Fruit fly (Drosophila melanogaster) whole organism, embryonic: ENCODE measurements around the gene CG6878.

Source experiments
- Bdp1 ChIP-seq: fragments of 200-800 bp; sonication (Bioruptor generic); optimal IDR thresholded peaks from 3 replicates; lab custom pipeline; 2016; ENCODE audit warnings: missing biosample characterization, missing genetic modification characterization
- Blimp-1 ChIP-seq: fragments of 200-800 bp; sonication (Bioruptor generic); optimal IDR thresholded peaks from 3 replicates; lab custom pipeline; 2018; ENCODE audit warnings: missing biosample characterization, missing genetic modification characterization, mild to moderate bottlenecking, moderate library complexity, missing genetic modification reagents
- CG10979 ChIP-seq: fragments of 200-800 bp; sonication (Bioruptor generic); optimal IDR thresholded peaks from 2 replicates; lab custom pipeline; 2018; ENCODE audit warnings: missing biosample characterization, mild to moderate bottlenecking, missing genetic modification characterization, moderate library complexity
- CG11696 ChIP-seq: fragments of 200-800 bp; sonication (Bioruptor generic); IDR thresholded peaks from 2 replicates; pipeline ENCODE4 v1.3.6; 2022; ENCODE audit warnings: missing biosample characterization, missing genetic modification characterization
- CG12391 ChIP-seq: fragments of 200-800 bp; sonication (Bioruptor generic); optimal IDR thresholded peaks from 3 replicates; lab custom pipeline; 2018; ENCODE audit warnings: missing biosample characterization, mild to moderate bottlenecking, missing genetic modification characterization, moderate library complexity
- CG13296 ChIP-seq: fragments of 200-800 bp; sonication (Bioruptor generic); optimal IDR thresholded peaks from 3 replicates; lab custom pipeline; 2018; ENCODE audit warnings: missing biosample characterization, mild to moderate bottlenecking, missing genetic modification characterization
- CG14014 ChIP-seq: fragments of 200-800 bp; sonication (Bioruptor generic); IDR thresholded peaks from 2 replicates; pipeline ENCODE4 v1.3.6; 2022; ENCODE audit warnings: missing biosample characterization, missing genetic modification characterization
- CG1603 ChIP-seq: fragments of 200-800 bp; sonication (Bioruptor generic); optimal IDR thresholded peaks from 2 replicates; lab custom pipeline; 2019; ENCODE audit warnings: missing biosample characterization, mild to moderate bottlenecking, missing genetic modification characterization, moderate library complexity
- CG17359 ChIP-seq: fragments of 200-800 bp; sonication (Bioruptor generic); optimal IDR thresholded peaks from 3 replicates; lab custom pipeline; 2018; ENCODE audit warnings: missing biosample characterization, mild to moderate bottlenecking, missing genetic modification characterization, moderate library complexity
- CG18011 ChIP-seq: fragments of 200-800 bp; sonication (Bioruptor generic); optimal IDR thresholded peaks from 2 replicates; lab custom pipeline; 2017; ENCODE audit warnings: missing biosample characterization, missing genetic modification characterization, mild to moderate bottlenecking, moderate library complexity, missing genotype
- CG18262 ChIP-seq: fragments of 200-800 bp; optimal IDR thresholded peaks from 3 replicates; lab custom pipeline; 2019; ENCODE audit warnings: missing biosample characterization, mild to moderate bottlenecking, missing genetic modification characterization, moderate library complexity
- CG2120 ChIP-seq: fragments of 200-800 bp; sonication (Bioruptor generic); optimal IDR thresholded peaks from 3 replicates; lab custom pipeline; 2016; ENCODE audit warnings: missing biosample characterization, missing genetic modification characterization
- CG2129 ChIP-seq: fragments of 200-800 bp; sonication (Bioruptor generic); IDR thresholded peaks from 2 replicates; pipeline ENCODE4 v1.3.6; 2022; ENCODE audit warnings: missing biosample characterization, missing genetic modification characterization; ENCODE audit not compliant: partially characterized antibody
- CG2199 ChIP-seq: fragments of 200-800 bp; sonication (Bioruptor generic); IDR thresholded peaks from 3 replicates; pipeline ENCODE4 v1.3.6; 2022; ENCODE audit warnings: missing biosample characterization, missing genetic modification characterization
- CG31365 ChIP-seq: fragments of 200-800 bp; sonication (Bioruptor generic); optimal IDR thresholded peaks from 2 replicates; lab custom pipeline; 2018; ENCODE audit warnings: missing biosample characterization, mild to moderate bottlenecking, missing genetic modification characterization
- CG34224 ChIP-seq: fragments of 200-800 bp; sonication (Bioruptor generic); IDR thresholded peaks from 3 replicates; pipeline ENCODE4 v1.3.6; 2022; ENCODE audit warnings: missing biosample characterization, missing genetic modification characterization; ENCODE audit not compliant: partially characterized antibody
- CG34376 ChIP-seq: fragments of 200-800 bp; sonication (Bioruptor generic); optimal IDR thresholded peaks from 2 replicates; lab custom pipeline; 2018; ENCODE audit warnings: missing biosample characterization, mild to moderate bottlenecking, missing genetic modification characterization
- CG6254 ChIP-seq: fragments of 200-800 bp; sonication (Bioruptor generic); optimal IDR thresholded peaks from 3 replicates; lab custom pipeline; 2017; ENCODE audit warnings: mild to moderate bottlenecking, missing biosample characterization, missing genetic modification reagents, missing genetic modification characterization
- CG6813 ChIP-seq: fragments of 200-800 bp; sonication (Bioruptor generic); optimal IDR thresholded peaks from 2 replicates; lab custom pipeline; 2017; ENCODE audit warnings: missing biosample characterization, missing genetic modification characterization, mild to moderate bottlenecking, moderate library complexity, missing genetic modification reagents
- CG6854 ChIP-seq: fragments of 200-800 bp; sonication (Bioruptor generic); optimal IDR thresholded peaks from 3 replicates; lab custom pipeline; 2017; ENCODE audit warnings: missing biosample characterization, mild to moderate bottlenecking, missing genetic modification characterization
- CG9727 ChIP-seq: fragments of 200-800 bp; sonication (Bioruptor generic); optimal IDR thresholded peaks from 3 replicates; lab custom pipeline; 2017; ENCODE audit warnings: missing biosample characterization, mild to moderate bottlenecking, missing genetic modification characterization
- CTCF ChIP-seq: fragments of 200-800 bp; sonication (Bioruptor generic); optimal IDR thresholded peaks from 2 replicates; lab custom pipeline; 2017; ENCODE audit warnings: missing biosample characterization, mild to moderate bottlenecking, missing genetic modification characterization, moderate library complexity
- CrebB ChIP-seq: fragments of 200-800 bp; sonication (Bioruptor generic); optimal IDR thresholded peaks from 3 replicates; lab custom pipeline; 2018; ENCODE audit warnings: missing biosample characterization, mild to moderate bottlenecking, missing genetic modification characterization
- Dip2 ChIP-seq: fragments of 200-800 bp; sonication (Bioruptor generic); IDR thresholded peaks from 2 replicates; pipeline ENCODE4 v1.3.6; 2022; ENCODE audit warnings: missing biosample characterization, missing genetic modification characterization
- MESR4 ChIP-seq: fragments of 200-800 bp; sonication (Bioruptor generic); optimal IDR thresholded peaks from 2 replicates; lab custom pipeline; 2018; ENCODE audit warnings: missing biosample characterization, mild to moderate bottlenecking, missing genetic modification characterization, moderate library complexity
- Max ChIP-seq: fragments of 200-800 bp; sonication (Bioruptor generic); optimal IDR thresholded peaks from 2 replicates; lab custom pipeline; 2016; ENCODE audit warnings: missing biosample characterization, mild to moderate bottlenecking, missing genetic modification characterization
- Mrtf ChIP-seq: fragments of 200-800 bp; sonication (Bioruptor generic); IDR thresholded peaks from 3 replicates; pipeline ENCODE4 v1.3.6; 2022; ENCODE audit warnings: missing biosample characterization, missing genetic modification characterization
- NK7.1 ChIP-seq: fragments of 200-800 bp; sonication (Bioruptor generic); optimal IDR thresholded peaks from 3 replicates; lab custom pipeline; 2016; ENCODE audit warnings: missing biosample characterization, missing genetic modification characterization
- Nf-YC ChIP-seq: fragments of 200-800 bp; optimal IDR thresholded peaks from 3 replicates; lab custom pipeline; 2019; ENCODE audit warnings: missing biosample characterization, mild to moderate bottlenecking, missing genetic modification characterization, moderate library complexity
- Optix ChIP-seq: fragments of 200-800 bp; sonication (Bioruptor generic); IDR thresholded peaks from 3 replicates; pipeline ENCODE4 v1.3.6; 2022; ENCODE audit warnings: missing biosample characterization, missing genetic modification characterization
- PHDP ChIP-seq: fragments of 200-800 bp; sonication (Bioruptor generic); optimal IDR thresholded peaks from 3 replicates; lab custom pipeline; 2018; ENCODE audit warnings: missing biosample characterization, mild to moderate bottlenecking, missing genetic modification characterization, moderate library complexity
- ara ChIP-seq: fragments of 200-800 bp; sonication (Bioruptor generic); IDR thresholded peaks from 2 replicates; pipeline ENCODE4 v1.3.6; 2022; ENCODE audit warnings: missing biosample characterization, missing genetic modification characterization
- caup ChIP-seq: fragments of 200-800 bp; sonication (Bioruptor generic); optimal IDR thresholded peaks from 3 replicates; lab custom pipeline; 2017; ENCODE audit warnings: missing biosample characterization, mild to moderate bottlenecking, missing genetic modification characterization, moderate library complexity; ENCODE audit not compliant: severe bottlenecking
- cg ChIP-seq: fragments of 200-800 bp; sonication (Bioruptor generic); optimal IDR thresholded peaks from 3 replicates; lab custom pipeline; 2019; ENCODE audit warnings: missing biosample characterization, mild to moderate bottlenecking, missing genetic modification characterization, moderate library complexity
- chm ChIP-seq: fragments of 200-800 bp; sonication (Bioruptor generic); IDR thresholded peaks from 2 replicates; pipeline ENCODE4 v1.3.6; 2022; ENCODE audit warnings: missing biosample characterization, missing genetic modification characterization
- da ChIP-seq: fragments of 200-800 bp; sonication (Bioruptor generic); optimal IDR thresholded peaks from 2 replicates; lab custom pipeline; 2016; ENCODE audit warnings: missing biosample characterization, missing genetic modification characterization
- dan ChIP-seq: fragments of 200-800 bp; sonication (Bioruptor generic); IDR thresholded peaks from 2 replicates; pipeline ENCODE4 v1.3.6; 2022; ENCODE audit warnings: missing biosample characterization, missing genetic modification characterization
- dimm ChIP-seq: fragments of 200-800 bp; sonication (Bioruptor generic); IDR thresholded peaks from 2 replicates; pipeline ENCODE4 v1.3.6; 2022; ENCODE audit warnings: missing biosample characterization, missing genetic modification characterization
- eyg ChIP-seq: fragments of 200-800 bp; sonication (Bioruptor generic); optimal IDR thresholded peaks from 3 replicates; lab custom pipeline; 2016; ENCODE audit warnings: missing biosample characterization, missing genetic modification characterization
- gcm ChIP-seq: fragments of 200-800 bp; sonication (Bioruptor generic); optimal IDR thresholded peaks from 2 replicates; lab custom pipeline; 2019; ENCODE audit warnings: missing biosample characterization, mild to moderate bottlenecking, missing genetic modification characterization, moderate library complexity
- jing ChIP-seq: fragments of 200-800 bp; sonication (Bioruptor generic); optimal IDR thresholded peaks from 2 replicates; lab custom pipeline; 2018; ENCODE audit warnings: missing biosample characterization, mild to moderate bottlenecking, missing genetic modification characterization
- klu ChIP-seq: fragments of 200-800 bp; sonication (Bioruptor generic); IDR thresholded peaks from 2 replicates; pipeline ENCODE4 v1.3.6; 2022; ENCODE audit warnings: missing biosample characterization, missing genetic modification characterization
- onecut ChIP-seq: fragments of 200-800 bp; sonication (Bioruptor generic); IDR thresholded peaks from 2 replicates; pipeline ENCODE4 v1.3.6; 2022; ENCODE audit warnings: missing biosample characterization, missing genetic modification characterization
- rib ChIP-seq: fragments of 200-800 bp; sonication (Bioruptor generic); IDR thresholded peaks from 2 replicates; pipeline ENCODE4 v1.3.6; 2022; ENCODE audit warnings: missing biosample characterization, missing genetic modification characterization
- salm ChIP-seq: fragments of 200-800 bp; sonication (Bioruptor generic); optimal IDR thresholded peaks from 2 replicates; lab custom pipeline; 2018; ENCODE audit warnings: missing biosample characterization, mild to moderate bottlenecking, missing genetic modification characterization
- sens ChIP-seq: fragments of 200-800 bp; sonication (Bioruptor generic); peaks from one replicate; lab custom pipeline; 2016; ENCODE audit warnings: missing biosample characterization, missing genetic modification characterization
- slou ChIP-seq: fragments of 200-800 bp; sonication (Bioruptor generic); optimal IDR thresholded peaks from 3 replicates; lab custom pipeline; 2016; ENCODE audit warnings: missing biosample characterization, missing genetic modification characterization
- slp2 ChIP-seq: fragments of 200-800 bp; sonication (Bioruptor generic); optimal IDR thresholded peaks from 2 replicates; lab custom pipeline; 2016; ENCODE audit warnings: missing biosample characterization, missing genetic modification characterization
- sug ChIP-seq: fragments of 200-800 bp; optimal IDR thresholded peaks from 2 replicates; lab custom pipeline; 2019; ENCODE audit warnings: missing biosample characterization, mild to moderate bottlenecking, missing genetic modification characterization, moderate library complexity
- wek ChIP-seq: fragments of 200-800 bp; sonication (Bioruptor generic); optimal IDR thresholded peaks from 3 replicates; lab custom pipeline; 2018; ENCODE audit warnings: missing biosample characterization, mild to moderate bottlenecking, missing genetic modification characterization, moderate library complexity
- zf30C ChIP-seq: fragments of 200-800 bp; sonication (Bioruptor generic); optimal IDR thresholded peaks from 3 replicates; lab custom pipeline; 2018; ENCODE audit warnings: missing biosample characterization, mild to moderate bottlenecking, missing genetic modification characterization
- zfh1 ChIP-seq: fragments of 200-800 bp; sonication (Bioruptor generic); IDR thresholded peaks from 3 replicates; pipeline ENCODE4 v1.3.6; 2022; ENCODE audit warnings: missing biosample characterization, missing genetic modification characterization

CG6878 gene

DNA sequence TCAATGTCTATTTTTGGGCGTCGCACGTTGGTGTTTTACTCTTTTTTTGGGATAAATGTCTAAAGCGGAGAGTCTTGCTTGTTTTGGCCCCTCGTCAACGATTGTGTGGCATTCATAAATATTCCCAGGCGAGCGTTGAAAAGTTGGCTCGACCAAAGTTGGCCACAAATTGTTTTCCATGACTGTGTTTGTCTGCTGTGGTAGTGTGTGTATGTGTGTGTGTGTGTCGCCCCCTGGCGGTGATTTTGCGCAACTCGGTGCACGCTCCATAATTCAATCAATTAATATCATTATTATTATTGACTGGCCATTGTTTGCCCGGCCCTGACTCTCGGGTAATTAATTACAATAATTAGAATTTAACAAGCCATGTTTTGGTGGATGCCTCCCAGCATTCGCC, 17.0 kb downstream of the CG6878 start (continued):
- TF ChIP-seq sug (tag; lab: Kevin White, UChicago), result no peak
- TF ChIP-seq CG18262 (tag; lab: Kevin White, UChicago), result no peak
- no peak for TF ChIP-seq da
- no peak for TF ChIP-seq CG2120 (GFP tag; lab: Kevin White, UChicago)
- no peak for TF ChIP-seq CG6813 (GFP tag; lab: Kevin White, UChicago)
- TF ChIP-seq CG14014 (GFP tag; lab: Robert Waterston, UW), result no peak
- no peak for TF ChIP-seq Max (GFP tag; lab: Kevin White, UChicago)
- TF ChIP-seq sens (GFP tag; lab: Kevin White, UChicago), result peak; percentile 42
- TF ChIP-seq dimm, result no peak
- peak; percentile 63; the same call in 1 of the 2 replicates for TF ChIP-seq CG11696
- TF ChIP-seq NK7.1 (GFP tag; lab: Kevin White, UChicago), result no peak
- TF ChIP-seq rib (GFP tag; lab: Robert Waterston, UW), result no peak
- TF ChIP-seq MESR4 (GFP tag; lab: Kevin White, UChicago), result no peak
- TF ChIP-seq ara (GFP tag; lab: Robert Waterston, UW), result no peak
- no peak for TF ChIP-seq dan
- 0 out of 2 replicates have a peak, but pooled peaks have one; percentile 21 for TF ChIP-seq chm (GFP tag; lab: Robert Waterston, UW)
- no peak for TF ChIP-seq CG18011 (GFP tag; lab: Kevin White, UChicago)
- TF ChIP-seq CrebB (tag; lab: Kevin White, UChicago), result no peak
- no peak for TF ChIP-seq CG6254 (GFP tag; lab: Kevin White, UChicago)
- TF ChIP-seq zfh1 (GFP tag; lab: Robert Waterston, UW), result no peak
- TF ChIP-seq CG2199 (GFP tag; lab: Robert Waterston, UW), result 0 out of 3 replicates have a peak, but pooled peaks have one; percentile 26
- no peak for TF ChIP-seq wek
- no peak for TF ChIP-seq CG17359 (tag; lab: Kevin White, UChicago)
- TF ChIP-seq Dip2 (GFP tag; lab: Robert Waterston, UW), result no peak
- TF ChIP-seq Bdp1 (GFP tag; lab: Kevin White, UChicago), result no peak
- no peak for TF ChIP-seq CG34224 (GFP tag; lab: Robert Waterston, UW)
- no peak for TF ChIP-seq slp2 (GFP tag; lab: Kevin White, UChicago)
- TF ChIP-seq onecut, result 0 out of 2 replicates have a peak, but pooled peaks have one; percentile 17
- TF ChIP-seq CG6854 (GFP tag; lab: Kevin White, UChicago), result no peak
- no peak for TF ChIP-seq jing (GFP tag; lab: Kevin White, UChicago)
- TF ChIP-seq CG12391, result no peak
- TF ChIP-seq CG9727 (GFP tag; lab: Kevin White, UChicago), result no peak
- peak; percentile 63 for TF ChIP-seq cg
- TF ChIP-seq salm (tag; lab: Kevin White, UChicago), result no peak
- TF ChIP-seq CTCF (GFP tag; lab: Kevin White, UChicago), result peak; percentile 89
- no peak for TF ChIP-seq PHDP (tag; lab: Kevin White, UChicago)
- no peak for TF ChIP-seq gcm (GFP tag; lab: Kevin White, UChicago)
- no peak for TF ChIP-seq CG31365
- no peak for TF ChIP-seq Blimp-1 (GFP tag; lab: Kevin White, UChicago)
- TF ChIP-seq CG10979 (tag; lab: Kevin White, UChicago), result no peak
- TF ChIP-seq klu (GFP tag; lab: Robert Waterston, UW), result no peak
- TF ChIP-seq CG34376 (GFP tag; lab: Kevin White, UChicago), result no peak
- peak; percentile 11 for TF ChIP-seq CG1603 (tag; lab: Kevin White, UChicago)
- no peak for TF ChIP-seq CG13296 (GFP tag; lab: Kevin White, UChicago)
- TF ChIP-seq Mrtf, result no peak
- no peak for TF ChIP-seq Optix
- no peak for TF ChIP-seq slou
- no peak for TF ChIP-seq eyg
- TF ChIP-seq CG2129 (GFP tag; lab: Robert Waterston, UW), result no peak
- no peak for TF ChIP-seq Nf-YC (tag; lab: Kevin White, UChicago)
- TF ChIP-seq caup, result no peak
- TF ChIP-seq zf30C (GFP tag; lab: Kevin White, UChicago), result no peak
